Worm (Caenorhabditis elegans) whole organism, L1 larva: ENCODE measurements around the gene Y22F5A.11.

Experiments used
- C04F5.9 ChIP-seq: sonication (generic microtip); optimal IDR thresholded peaks from 2 replicates; lab custom pipeline; 2016; ENCODE audit warnings: missing genetic modification characterization, missing compliant biosample characterization
- C16A3.4 ChIP-seq: fragments of 150-350 bp; optimal IDR thresholded peaks from 2 replicates; lab custom pipeline; 2014; ENCODE audit warnings: missing biosample characterization, missing genetic modification characterization
- C34B4.2 ChIP-seq: sonication (generic microtip); optimal IDR thresholded peaks from 2 replicates; lab custom pipeline; 2017; ENCODE audit warnings: mild to moderate bottlenecking, missing genetic modification characterization, missing compliant biosample characterization
- Y116A8C.19 ChIP-seq: sonication (generic microtip); optimal IDR thresholded peaks from 2 replicates; lab custom pipeline; 2016; ENCODE audit warnings: missing compliant biosample characterization, missing genetic modification characterization, borderline replicate concordance
- alr-1 ChIP-seq: fragments of 200-800 bp; sonication (Bioruptor generic); optimal IDR thresholded peaks from 2 replicates; lab custom pipeline; 2018; ENCODE audit warnings: borderline replicate concordance, mild to moderate bottlenecking, missing genetic modification characterization, missing compliant biosample characterization
- ama-1 ChIP-seq: fragments of 150-350 bp; optimal IDR thresholded peaks from 2 replicates; lab custom pipeline; 2014
- ceh-8 ChIP-seq: fragments of 200-800 bp; sonication (Bioruptor generic); optimal IDR thresholded peaks from 2 replicates; lab custom pipeline; 2018; ENCODE audit warnings: mild to moderate bottlenecking, missing genetic modification characterization, moderate library complexity, missing compliant biosample characterization
- ceh-90 ChIP-seq: sonication (generic microtip); optimal IDR thresholded peaks from 2 replicates; lab custom pipeline; 2016; ENCODE audit warnings: missing genetic modification characterization, missing compliant biosample characterization
- ces-1 ChIP-seq: fragments of 150-350 bp; optimal IDR thresholded peaks from 2 replicates; lab custom pipeline; 2014; ENCODE audit warnings: missing biosample characterization, missing genetic modification reagents, missing genetic modification characterization
- dpl-1 ChIP-seq, 3 experiments: fragments of 150-350 bp in 2 of 3; sonication (generic microtip) in 1 of 3; optimal IDR thresholded peaks; 2 replicates each; lab custom pipeline; 2014 to 2017; ENCODE audit warnings: missing biosample characterization in 3 of 3, missing genetic modification characterization in 3 of 3, missing genetic modification reagents in 3 of 3
- dsc-1 ChIP-seq: sonication (generic microtip); optimal IDR thresholded peaks from 2 replicates; lab custom pipeline; 2016; ENCODE audit warnings: mild to moderate bottlenecking, missing genetic modification characterization, missing compliant biosample characterization
- efl-1 ChIP-seq, 4 experiments: fragments of 150-350 bp; optimal IDR thresholded peaks in 3 of 4; peaks in 1 of 4; 1 replicate in 1 of 4; 2 replicates in 3 of 4; lab custom pipeline; 2014; ENCODE audit warnings: missing biosample characterization in 2 of 4, missing genetic modification characterization in 2 of 4, missing genetic modification reagents in 2 of 4
- efl-3 ChIP-seq: fragments of 200-800 bp; sonication (Bioruptor generic); optimal IDR thresholded peaks from 2 replicates; lab custom pipeline; 2018; ENCODE audit warnings: mild to moderate bottlenecking, missing genetic modification characterization, missing compliant biosample characterization
- egl-13 ChIP-seq: sonication (generic microtip); optimal IDR thresholded peaks from 2 replicates; lab custom pipeline; 2016; ENCODE audit warnings: missing genotype, missing genetic modification reagents, missing genetic modification characterization, missing compliant biosample characterization
- egl-27 ChIP-seq, 2 experiments: fragments of 150-350 bp in 1 of 2; sonication (generic microtip); optimal IDR thresholded peaks; 3 replicates each; lab custom pipeline; 2017 to 2018; ENCODE audit warnings: missing biosample characterization in 2 of 2, missing genetic modification characterization in 2 of 2, missing genetic modification reagents in 2 of 2
- elt-3 ChIP-seq, 6 experiments: fragments of 150-350 bp in 1 of 6; sonication (generic microtip); optimal IDR thresholded peaks; 2 replicates each; lab custom pipeline; 2017 to 2018; ENCODE audit warnings: missing biosample characterization in 6 of 6, missing genetic modification characterization in 6 of 6, inconsistent platforms in 1 of 6
- ets-5 ChIP-seq: fragments of 200-800 bp; sonication (Bioruptor generic); IDR thresholded peaks from 2 replicates; pipeline ENCODE4 v1.3.6; 2022; ENCODE audit warnings: missing genetic modification characterization, missing compliant biosample characterization
- fkh-10 ChIP-seq: sonication (generic microtip); optimal IDR thresholded peaks from 2 replicates; lab custom pipeline; 2017; ENCODE audit warnings: missing biosample characterization, missing genetic modification reagents, missing genetic modification characterization
- fos-1 ChIP-seq: fragments of 150-350 bp; optimal IDR thresholded peaks from 2 replicates; lab custom pipeline; 2014; ENCODE audit warnings: missing biosample characterization, missing genetic modification characterization
- grh-1 ChIP-seq: fragments of 200-800 bp; sonication (Bioruptor generic); IDR thresholded peaks from 2 replicates; pipeline ENCODE4 v1.3.6; 2022; ENCODE audit warnings: missing genetic modification reagents, missing genetic modification characterization, missing compliant biosample characterization
- hlh-4 ChIP-seq: sonication (generic microtip); optimal IDR thresholded peaks from 2 replicates; lab custom pipeline; 2016; ENCODE audit warnings: mild to moderate bottlenecking, missing genetic modification characterization, missing compliant biosample characterization
- hpl-2 ChIP-seq: fragments of 150-350 bp; optimal IDR thresholded peaks from 2 replicates; lab custom pipeline; 2014; ENCODE audit warnings: missing biosample characterization, missing genetic modification reagents, missing genetic modification characterization
- irx-1 ChIP-seq: sonication (generic microtip); optimal IDR thresholded peaks from 2 replicates; lab custom pipeline; 2016; ENCODE audit warnings: missing genetic modification characterization, missing compliant biosample characterization
- isw-1 ChIP-seq: fragments of 200-800 bp; sonication (Bioruptor generic); IDR thresholded peaks from 2 replicates; pipeline ENCODE4 v1.3.6; 2022; ENCODE audit warnings: missing genetic modification characterization, missing compliant biosample characterization
- lin-14 ChIP-seq: fragments of 200-800 bp; sonication (Bioruptor generic); optimal IDR thresholded peaks from 2 replicates; lab custom pipeline; 2018; ENCODE audit warnings: mild to moderate bottlenecking, missing genetic modification characterization, moderate library complexity, missing compliant biosample characterization
- lin-15B ChIP-seq: fragments of 150-350 bp; sonication (generic microtip); optimal IDR thresholded peaks from 3 replicates; lab custom pipeline; 2014; ENCODE audit warnings: missing biosample characterization, missing genetic modification characterization
- lin-35 ChIP-seq, 2 experiments: fragments of 150-350 bp; optimal IDR thresholded peaks; 2 replicates each; lab custom pipeline; 2014; ENCODE audit warnings: missing biosample characterization in 2 of 2, missing genetic modification characterization in 2 of 2, missing genetic modification reagents in 2 of 2
- lin-39 ChIP-seq: fragments of 150-350 bp; optimal IDR thresholded peaks from 2 replicates; lab custom pipeline; 2014; ENCODE audit warnings: missing biosample characterization, missing genetic modification reagents, missing genetic modification characterization
- lir-3 ChIP-seq: sonication (generic microtip); optimal IDR thresholded peaks from 2 replicates; lab custom pipeline; 2016; ENCODE audit warnings: mild to moderate bottlenecking, missing genetic modification characterization, moderate library complexity, missing compliant biosample characterization; ENCODE audit not compliant: poor library complexity
- lsy-2 ChIP-seq, 2 experiments: fragments of 150-350 bp; optimal IDR thresholded peaks; 2 replicates each; lab custom pipeline; 2014; ENCODE audit warnings: missing biosample characterization in 2 of 2, missing genetic modification characterization in 2 of 2
- mab-9 ChIP-seq: fragments of 200-800 bp; sonication (Bioruptor generic); IDR thresholded peaks from 2 replicates; pipeline ENCODE4 v1.3.6; 2022; ENCODE audit warnings: missing genetic modification reagents, missing genetic modification characterization, missing compliant biosample characterization
- mef-2 ChIP-seq: fragments of 150-350 bp; optimal IDR thresholded peaks from 2 replicates; lab custom pipeline; 2014; ENCODE audit warnings: missing biosample characterization, missing genetic modification characterization
- nhr-11 ChIP-seq: fragments of 150-350 bp; optimal IDR thresholded peaks from 2 replicates; lab custom pipeline; 2014; ENCODE audit warnings: missing biosample characterization, missing genetic modification characterization
- nhr-12 ChIP-seq: sonication (generic microtip); optimal IDR thresholded peaks from 2 replicates; lab custom pipeline; 2017; ENCODE audit warnings: missing biosample characterization, missing genetic modification characterization
- nhr-19 ChIP-seq: fragments of 200-800 bp; sonication (Bioruptor generic); conservative IDR thresholded peaks from 2 replicates; pipeline ENCODE4 v1.3.6; 2022; ENCODE audit warnings: missing genetic modification characterization, missing compliant biosample characterization
- nhr-237 ChIP-seq: fragments of 150-350 bp; optimal IDR thresholded peaks from 2 replicates; lab custom pipeline; 2014; ENCODE audit warnings: missing biosample characterization, missing genetic modification characterization
- nhr-28 ChIP-seq: fragments of 150-350 bp; optimal IDR thresholded peaks from 2 replicates; lab custom pipeline; 2014; ENCODE audit warnings: missing biosample characterization, missing genetic modification characterization
- nhr-71 ChIP-seq: sonication (generic microtip); optimal IDR thresholded peaks from 2 replicates; lab custom pipeline; 2016; ENCODE audit warnings: mild to moderate bottlenecking, missing genetic modification characterization, moderate library complexity, missing compliant biosample characterization
- nhr-76 ChIP-seq: sonication (generic microtip); optimal IDR thresholded peaks from 2 replicates; lab custom pipeline; 2017; ENCODE audit warnings: missing biosample characterization, missing genetic modification characterization
- nhr-84 ChIP-seq: sonication (generic microtip); optimal IDR thresholded peaks from 2 replicates; lab custom pipeline; 2017; ENCODE audit warnings: missing biosample characterization, missing genetic modification characterization
- snpc-4 ChIP-seq: fragments of 150-350 bp; optimal IDR thresholded peaks from 2 replicates; lab custom pipeline; 2014; ENCODE audit warnings: missing biosample characterization, missing genetic modification characterization
- sox-4 ChIP-seq: sonication (generic microtip); optimal IDR thresholded peaks from 2 replicates; lab custom pipeline; 2016; ENCODE audit warnings: missing genetic modification characterization, missing compliant biosample characterization
- unc-130 ChIP-seq: fragments of 150-350 bp; optimal IDR thresholded peaks from 2 replicates; lab custom pipeline; 2017; ENCODE audit warnings: missing biosample characterization, missing genetic modification characterization, inconsistent platforms
- unc-30 ChIP-seq: sonication (generic microtip); optimal IDR thresholded peaks from 2 replicates; lab custom pipeline; 2017; ENCODE audit warnings: missing biosample characterization, missing genetic modification characterization
- unc-98 ChIP-seq: fragments of 200-800 bp; sonication (Bioruptor generic); IDR thresholded peaks from 2 replicates; pipeline ENCODE4 v1.3.6; 2022; ENCODE audit warnings: missing genetic modification characterization, missing compliant biosample characterization
- vab-15 ChIP-seq: sonication (generic microtip); optimal IDR thresholded peaks from 2 replicates; lab custom pipeline; 2017; ENCODE audit warnings: missing genotype, mild to moderate bottlenecking, missing genetic modification characterization, missing compliant biosample characterization
- zag-1 ChIP-seq: fragments of 150-350 bp; optimal IDR thresholded peaks from 2 replicates; lab custom pipeline; 2014; ENCODE audit warnings: missing biosample characterization, missing genetic modification characterization
- ztf-4 ChIP-seq: fragments of 150-350 bp; optimal IDR thresholded peaks from 2 replicates; lab custom pipeline; 2014; ENCODE audit warnings: missing biosample characterization, missing genetic modification characterization

Y22F5A.11 gene

ce11 chrV:10248255-10248979 is 27.0 kb downstream of the Y22F5A.11 start, which contains the start of gene akt-1:
TSS of gene akt-1 (plus strand) at chrV:10248905.
- TF ChIP-seq Y116A8C.19 (tag; lab: Kevin White, UChicago) (no peak), ztf-4 (tag; lab: Kevin White, UChicago) (no peak), efl-1 (optimal IDR thresholded peaks at IDR 0.05; lab: Kevin White, UChicago) (no peak), efl-1 (GFP tag; optimal IDR thresholded peaks at IDR 0.05 in 1 of 2; lab: Kevin White, UChicago) (peak in 1 of 2 experiments; percentile 49), lin-14 (GFP tag; lab: Kevin White, UChicago) (no peak), C04F5.9 (no peak), nhr-76 (no peak), unc-130 (tag; lab: Kevin White, UChicago) (no peak), lsy-2 (tag; optimal IDR thresholded peaks at IDR 0.05; lab: Kevin White, UChicago) (no peak), dpl-1 (GFP tag; optimal IDR thresholded peaks at IDR 0.05; lab: Kevin White, UChicago) (no peak), sox-4 (tag; lab: Kevin White, UChicago) (no peak), snpc-4 (tag; lab: Kevin White, UChicago) (no peak), ama-1 (lab: Kevin White, UChicago) (peak; percentile 2)

- TF ChIP-seq fkh-10 (GFP tag; lab: Kevin White, UChicago), result no peak
- TF ChIP-seq lin-15B, result no peak
- no peak for TF ChIP-seq grh-1 (GFP tag; lab: Robert Waterston, UW)
- TF ChIP-seq fos-1 (tag; lab: Kevin White, UChicago), result no peak
- TF ChIP-seq nhr-12 (tag; lab: Kevin White, UChicago), result no peak
- TF ChIP-seq egl-13 (tag; lab: Kevin White, UChicago), result no peak
- no peak for TF ChIP-seq vab-15 (tag; lab: Kevin White, UChicago)
- TF ChIP-seq ceh-8 (GFP tag; lab: Kevin White, UChicago), result peak; percentile 58
- TF ChIP-seq irx-1 (tag; lab: Kevin White, UChicago), result no peak
- no peak for TF ChIP-seq snpc-4 (tag; lab: Kevin White, UChicago)
- peak; percentile 69 for TF ChIP-seq dsc-1
- TF ChIP-seq zag-1 (tag; lab: Kevin White, UChicago), result no peak
- TF ChIP-seq elt-3 (tag; optimal IDR thresholded peaks at IDR 0.05; lab: Kevin White, UChicago), result no peak
- no peak for TF ChIP-seq ztf-4 (tag; lab: Kevin White, UChicago)
- TF ChIP-seq alr-1 (tag; lab: Kevin White, UChicago), result no peak
- TF ChIP-seq nhr-237 (tag; lab: Kevin White, UChicago), result no peak
- no peak for TF ChIP-seq unc-98 (GFP tag; lab: Robert Waterston, UW)
- TF ChIP-seq lir-3 (tag; lab: Kevin White, UChicago), result no peak
- no peak for TF ChIP-seq lin-35 (GFP tag; optimal IDR thresholded peaks at IDR 0.05; lab: Kevin White, UChicago)
- TF ChIP-seq ces-1 (GFP tag; lab: Kevin White, UChicago), result no peak
- no peak for TF ChIP-seq ceh-90 (tag; lab: Kevin White, UChicago)
- TF ChIP-seq efl-1 (optimal IDR thresholded peaks at IDR 0.05; lab: Kevin White, UChicago), result no peak
- TF ChIP-seq efl-1 (GFP tag; optimal IDR thresholded peaks at IDR 0.05 in 1 of 2; lab: Kevin White, UChicago), result no peak
- no peak for TF ChIP-seq C16A3.4 (tag; lab: Kevin White, UChicago)
- TF ChIP-seq ets-5 (GFP tag; lab: Robert Waterston, UW), result no peak
- TF ChIP-seq nhr-84 (tag; lab: Kevin White, UChicago), result no peak
- TF ChIP-seq unc-30 (tag; lab: Kevin White, UChicago), result no peak
- TF ChIP-seq mef-2 (tag; lab: Kevin White, UChicago), result no peak
- TF ChIP-seq lin-39, result no peak
- TF ChIP-seq nhr-11, result no peak
- no peak for TF ChIP-seq unc-130 (tag; lab: Kevin White, UChicago)
- no peak for TF ChIP-seq egl-27 (tag; optimal IDR thresholded peaks at IDR 0.05; lab: Kevin White, UChicago)
- no peak for TF ChIP-seq isw-1 (GFP tag; lab: Robert Waterston, UW)
- TF ChIP-seq nhr-71 (tag; lab: Kevin White, UChicago), result peak; percentile 18
- TF ChIP-seq ama-1 (lab: Kevin White, UChicago), result no peak
- TF ChIP-seq hlh-4 (tag; lab: Kevin White, UChicago), result no peak
- no peak for TF ChIP-seq sox-4 (tag; lab: Kevin White, UChicago)
- no peak for TF ChIP-seq C34B4.2 (tag; lab: Kevin White, UChicago)
- TF ChIP-seq lsy-2 (tag; optimal IDR thresholded peaks at IDR 0.05; lab: Kevin White, UChicago), result no peak
- no peak for TF ChIP-seq mab-9 (GFP tag; lab: Robert Waterston, UW)
- TF ChIP-seq nhr-28 (tag; lab: Kevin White, UChicago), result no peak
- no peak for TF ChIP-seq C04F5.9
- TF ChIP-seq nhr-19 (GFP tag; lab: Robert Waterston, UW), result no peak
- TF ChIP-seq efl-3 (GFP tag; lab: Kevin White, UChicago), result no peak
- TF ChIP-seq hpl-2 (GFP tag; lab: Kevin White, UChicago), result no peak
Measured at ce11 chrV:10247673-10248239, 27.7 kb downstream of the Y22F5A.11 start.
